Fruit fly (Drosophila melanogaster): ENCODE data around the gene wwk.

wwk gene

DNA sequence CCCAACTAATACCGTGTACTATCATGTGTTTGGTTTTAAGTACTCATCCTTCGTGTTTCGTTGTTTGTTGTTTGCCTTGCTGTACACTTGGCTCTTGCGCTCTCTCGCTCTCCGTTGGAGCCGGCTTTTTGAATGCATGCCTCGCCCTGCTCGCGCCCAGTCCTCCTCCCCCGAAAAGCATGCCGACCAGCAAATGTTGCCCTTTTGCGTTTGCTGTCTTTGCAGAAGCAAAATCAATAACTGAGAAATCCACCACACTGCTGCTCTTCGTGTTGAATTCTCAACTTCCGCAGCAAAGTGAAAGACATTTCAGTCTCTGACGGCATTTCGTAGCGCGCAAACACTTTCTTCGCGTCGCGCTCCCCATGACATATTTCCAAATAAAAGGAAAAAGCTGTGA, at the start of gene wwk:
Gene wwk, plus strand, starts transcription at position 312 of the 400 bp plus-strand sequence.
- no peak for TF ChIP-seq tj (GFP tag; optimal IDR thresholded peaks at IDR 0.05)
- no peak for TF ChIP-seq CG33017 (tag; optimal IDR thresholded peaks at IDR 0.05)
- TF ChIP-seq CG7045 (GFP tag; optimal IDR thresholded peaks at IDR 0.05): no peak
- no peak for TF ChIP-seq Mnt (GFP tag; optimal IDR thresholded peaks at IDR 0.05)
- no peak for TF ChIP-seq CG5204 (GFP tag; optimal IDR thresholded peaks at IDR 0.05)
- no peak for TF ChIP-seq bab1 (GFP tag; optimal IDR thresholded peaks at IDR 0.05)
- no peak for TF ChIP-seq CG1620 (GFP tag; optimal IDR thresholded peaks at IDR 0.05)
- TF ChIP-seq CG7101 (tag; optimal IDR thresholded peaks at IDR 0.05): no peak
- TF ChIP-seq CG12768 (GFP tag; optimal IDR thresholded peaks at IDR 0.05): no peak
- TF ChIP-seq pad (GFP tag; optimal IDR thresholded peaks at IDR 0.05): no peak
- TF ChIP-seq Clk (GFP tag; optimal IDR thresholded peaks at IDR 0.05): no peak
- TF ChIP-seq kay (GFP tag; ENCODE audit: borderline replicate concordance): no peak
- TF ChIP-seq cnc (optimal IDR thresholded peaks at IDR 0.05): no peak
- no peak for TF ChIP-seq ovo (GFP tag; optimal IDR thresholded peaks at IDR 0.05)
- TF ChIP-seq toe (GFP tag; optimal IDR thresholded peaks at IDR 0.05): no peak
- no peak for TF ChIP-seq CG11617 (GFP tag; optimal IDR thresholded peaks at IDR 0.05)
- TF ChIP-seq CG14711 (tag; optimal IDR thresholded peaks at IDR 0.05): no peak
- no peak for TF ChIP-seq Crg-1 (GFP tag; optimal IDR thresholded peaks at IDR 0.05)
- no peak for TF ChIP-seq cic (GFP tag; optimal IDR thresholded peaks at IDR 0.05)
- TF ChIP-seq Hr96 (GFP tag; optimal IDR thresholded peaks at IDR 0.05): no peak

DNA sequence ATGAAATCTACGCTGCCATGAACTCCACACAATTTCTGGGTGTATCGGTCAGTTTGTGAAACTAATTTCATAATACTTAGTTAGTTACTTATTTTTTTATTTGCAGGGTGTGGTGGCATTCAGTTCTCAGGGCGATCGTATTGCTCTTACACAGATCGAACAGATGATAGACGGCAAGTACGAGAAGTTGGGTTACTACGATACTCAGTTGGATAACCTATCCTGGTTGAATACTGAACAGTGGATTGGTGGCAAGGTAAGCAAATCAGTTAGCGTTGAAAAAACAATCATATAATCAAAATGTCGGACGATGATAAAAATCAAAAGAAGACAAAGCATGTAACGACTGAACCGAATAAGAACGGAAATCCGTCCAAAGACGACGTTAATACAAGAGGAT, 48.0 kb upstream of the wwk start, which contains the start of gene CG33310:
Gene CG33310, plus strand, starts transcription at position 301 of the 400 bp plus-strand sequence.
- TF ChIP-seq CG7101 (tag; optimal IDR thresholded peaks at IDR 0.05) (no peak), CG11617 (GFP tag; optimal IDR thresholded peaks at IDR 0.05) (no peak), cnc (optimal IDR thresholded peaks at IDR 0.05) (no peak), CG12768 (GFP tag; optimal IDR thresholded peaks at IDR 0.05) (no peak), ovo (GFP tag; optimal IDR thresholded peaks at IDR 0.05) (no peak), tj (GFP tag; optimal IDR thresholded peaks at IDR 0.05) (no peak), Clk (GFP tag; optimal IDR thresholded peaks at IDR 0.05) (no peak), bab1 (GFP tag; optimal IDR thresholded peaks at IDR 0.05) (no peak), CG14711 (tag; optimal IDR thresholded peaks at IDR 0.05) (no peak), Hr96 (GFP tag; optimal IDR thresholded peaks at IDR 0.05) (no peak), CG1620 (GFP tag; optimal IDR thresholded peaks at IDR 0.05) (no peak)

DNA sequence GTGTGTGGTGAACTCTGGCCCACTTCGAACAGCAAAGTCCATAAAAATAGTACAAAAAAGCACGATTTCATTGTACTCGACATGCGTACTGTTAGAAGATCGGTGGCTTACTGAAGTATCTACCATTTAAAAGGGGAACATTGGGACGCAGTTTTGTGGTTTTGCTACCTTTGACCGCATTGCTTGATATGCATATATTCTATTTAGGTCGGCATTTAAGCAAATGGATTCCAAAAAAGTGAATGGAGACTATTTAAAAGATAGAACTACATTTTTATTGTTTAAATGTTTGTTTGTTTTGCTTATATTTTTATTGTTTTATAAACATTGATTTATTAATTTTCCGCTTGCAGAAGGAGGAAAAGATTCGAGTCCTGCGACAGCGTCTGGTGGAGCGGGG, 42.9 kb upstream of the wwk start, which contains the start of gene CG31832:
Gene CG31832, minus strand, starts transcription at position 101 of the 400 bp plus-strand sequence.
- TF ChIP-seq kay (GFP tag; ENCODE audit: borderline replicate concordance) (peak; percentile 20), tj (GFP tag; optimal IDR thresholded peaks at IDR 0.05) (no peak), Clk (GFP tag; optimal IDR thresholded peaks at IDR 0.05) (no peak)

DNA sequence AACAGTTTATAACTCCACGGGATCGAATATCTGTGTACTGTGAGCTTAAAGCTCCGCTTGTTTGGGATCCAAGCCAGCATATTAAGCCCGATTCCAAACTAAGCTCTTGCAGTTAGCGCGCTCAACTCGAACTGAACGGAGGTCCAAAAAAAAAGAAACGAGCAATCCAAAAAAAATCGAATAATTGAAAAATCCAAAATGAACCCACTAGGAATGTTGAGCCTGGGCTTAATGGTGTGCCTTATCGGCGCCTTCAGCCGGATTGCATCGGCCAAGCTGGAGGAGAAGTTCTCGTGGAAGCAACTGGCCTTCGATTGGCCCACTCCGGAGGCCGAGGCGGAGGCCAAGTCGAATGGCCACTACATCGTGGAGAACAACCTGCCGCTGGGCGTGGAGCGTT, 39.2 kb upstream of the wwk start, which contains the start of gene yellow-c:
Gene yellow-c, plus strand, starts transcription at position 29 of the 400 bp plus-strand sequence.
- TF ChIP-seq cic (GFP tag; optimal IDR thresholded peaks at IDR 0.05) (no peak), cnc (optimal IDR thresholded peaks at IDR 0.05) (no peak), Hr96 (GFP tag; optimal IDR thresholded peaks at IDR 0.05) (no peak), bab1 (GFP tag; optimal IDR thresholded peaks at IDR 0.05) (no peak), CG14711 (tag; optimal IDR thresholded peaks at IDR 0.05) (no peak), ovo (GFP tag; optimal IDR thresholded peaks at IDR 0.05) (no peak), Crg-1 (GFP tag; optimal IDR thresholded peaks at IDR 0.05) (no peak), CG33017 (tag; optimal IDR thresholded peaks at IDR 0.05) (no peak), CG7101 (tag; optimal IDR thresholded peaks at IDR 0.05) (no peak), pad (GFP tag; optimal IDR thresholded peaks at IDR 0.05) (no peak), tj (GFP tag; optimal IDR thresholded peaks at IDR 0.05) (no peak), CG11617 (GFP tag; optimal IDR thresholded peaks at IDR 0.05) (no peak), CG7045 (GFP tag; optimal IDR thresholded peaks at IDR 0.05) (no peak), Clk (GFP tag; optimal IDR thresholded peaks at IDR 0.05) (no peak), CG1620 (GFP tag; optimal IDR thresholded peaks at IDR 0.05) (no peak), CG12768 (GFP tag; optimal IDR thresholded peaks at IDR 0.05) (no peak), toe (GFP tag; optimal IDR thresholded peaks at IDR 0.05) (no peak)

DNA sequence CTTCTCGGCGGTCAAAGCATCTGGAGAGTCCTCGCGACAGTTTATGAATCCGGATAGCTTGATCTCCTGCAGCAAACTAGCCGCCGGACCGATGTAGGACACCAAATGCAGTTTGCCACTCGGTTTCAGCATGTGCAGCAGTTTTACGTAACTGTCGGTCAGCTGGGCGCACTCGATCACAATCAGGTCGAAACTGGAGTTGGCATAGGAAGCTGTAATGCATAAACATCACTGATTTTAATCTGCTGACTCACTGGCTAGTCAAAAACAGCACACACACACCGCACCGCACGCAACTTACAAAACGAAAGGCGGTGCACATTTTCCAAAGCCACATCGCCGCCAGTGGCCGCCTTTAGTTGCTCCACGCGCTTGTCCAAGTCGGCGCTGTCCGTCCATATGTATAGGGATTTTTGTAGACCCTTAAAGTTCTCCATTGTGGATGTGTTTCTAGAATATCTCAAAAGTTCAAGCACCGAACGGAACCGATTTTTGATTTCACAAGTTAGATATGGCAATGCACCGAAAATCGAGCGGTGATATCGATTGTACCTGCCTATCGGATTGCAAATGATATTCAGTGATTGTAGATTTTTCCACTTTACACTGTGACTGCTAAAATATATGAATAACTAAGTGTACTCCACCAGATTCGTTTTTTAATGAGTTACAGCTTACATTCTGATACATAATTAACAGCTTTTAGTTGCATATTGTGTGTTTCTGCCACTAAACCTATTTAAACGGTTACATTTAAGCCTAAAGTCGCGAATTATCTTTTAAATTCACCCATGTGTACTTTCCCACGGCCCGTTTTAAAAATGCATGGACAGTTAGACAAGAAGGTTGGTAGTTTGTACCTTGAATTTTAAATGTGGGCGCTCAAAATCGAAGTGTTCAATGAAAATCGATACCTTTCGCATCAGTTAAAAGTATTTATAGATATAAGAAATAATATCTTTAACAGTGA, 36.0 kb upstream of the wwk start, which contains the start of gene CIAPIN1:
Gene CIAPIN1, minus strand, starts transcription at position 523 of the 970 bp plus-strand sequence.
- TF ChIP-seq CG11617 (GFP tag; optimal IDR thresholded peaks at IDR 0.05) (no peak), Mnt (GFP tag; optimal IDR thresholded peaks at IDR 0.05) (no peak), kay (GFP tag; ENCODE audit: borderline replicate concordance) (peak; percentile 38), cnc (optimal IDR thresholded peaks at IDR 0.05) (peak; percentile 79 to 86), CG33017 (tag; optimal IDR thresholded peaks at IDR 0.05) (no peak), Crg-1 (GFP tag; optimal IDR thresholded peaks at IDR 0.05) (no peak), CG12768 (GFP tag; optimal IDR thresholded peaks at IDR 0.05) (no peak)

DNA sequence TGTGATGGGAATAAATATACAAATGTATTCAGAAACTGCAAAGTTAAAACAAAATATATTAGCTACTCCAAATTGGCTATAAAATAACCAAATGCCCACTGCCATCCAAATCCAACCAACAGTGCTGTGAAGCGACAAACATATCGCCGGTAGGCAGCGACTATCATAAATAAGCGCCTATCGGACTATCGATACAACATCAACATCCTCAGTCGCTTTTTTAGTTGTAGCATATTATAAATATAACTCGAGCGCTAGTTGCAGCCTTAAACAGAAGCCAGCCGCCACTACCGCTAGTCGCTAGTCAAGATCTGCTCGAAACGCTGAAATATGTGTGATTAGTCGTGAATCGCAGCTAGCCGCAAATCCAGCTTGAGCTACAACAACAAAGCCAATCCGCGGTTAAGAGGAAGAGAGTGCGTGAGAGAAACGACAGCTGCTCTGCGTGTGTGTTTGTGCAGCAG, 35.2 kb upstream of the wwk start:
- TF ChIP-seq toe (GFP tag; optimal IDR thresholded peaks at IDR 0.05): peak; percentile 41
- TF ChIP-seq CG14711 (tag; optimal IDR thresholded peaks at IDR 0.05): peak; percentile 36
- no peak for TF ChIP-seq CG33017 (tag; optimal IDR thresholded peaks at IDR 0.05)
- TF ChIP-seq ovo (GFP tag; optimal IDR thresholded peaks at IDR 0.05): no peak
- TF ChIP-seq CG7045 (GFP tag; optimal IDR thresholded peaks at IDR 0.05): no peak
- TF ChIP-seq Crg-1 (GFP tag; optimal IDR thresholded peaks at IDR 0.05): peak; percentile 47
- TF ChIP-seq kay (GFP tag; ENCODE audit: borderline replicate concordance): no peak
- TF ChIP-seq CG12768 (GFP tag; optimal IDR thresholded peaks at IDR 0.05): peak; percentile 15
- peak; percentile 61 for TF ChIP-seq Hr96 (GFP tag; optimal IDR thresholded peaks at IDR 0.05)
- peak; percentile 40 for TF ChIP-seq bab1 (GFP tag; optimal IDR thresholded peaks at IDR 0.05)
- TF ChIP-seq Mnt (GFP tag; optimal IDR thresholded peaks at IDR 0.05): peak; percentile 18
- TF ChIP-seq CG11617 (GFP tag; optimal IDR thresholded peaks at IDR 0.05): no peak
- TF ChIP-seq cnc (optimal IDR thresholded peaks at IDR 0.05): no peak
- TF ChIP-seq CG1620 (GFP tag; optimal IDR thresholded peaks at IDR 0.05): peak; percentile 56
- no peak for TF ChIP-seq cic (GFP tag; optimal IDR thresholded peaks at IDR 0.05)
- peak; percentile 45 for TF ChIP-seq CG7101 (tag; optimal IDR thresholded peaks at IDR 0.05)
- no peak for TF ChIP-seq Clk (GFP tag; optimal IDR thresholded peaks at IDR 0.05)
- TF ChIP-seq pad (GFP tag; optimal IDR thresholded peaks at IDR 0.05): peak; percentile 54
- TF ChIP-seq tj (GFP tag; optimal IDR thresholded peaks at IDR 0.05): no peak
- TF ChIP-seq CG5204 (GFP tag; optimal IDR thresholded peaks at IDR 0.05): peak; percentile 12

All from whole organism, adult.